Worm (Caenorhabditis elegans) whole organism, L1 larva: ENCODE results near the gene F42F12.11.

Source experiments
- C04F5.9 ChIP-seq: sonication (generic microtip); optimal IDR thresholded peaks from 2 replicates; lab custom pipeline; 2016; ENCODE audit warnings: missing genetic modification characterization, missing compliant biosample characterization
- C34B4.2 ChIP-seq: sonication (generic microtip); optimal IDR thresholded peaks from 2 replicates; lab custom pipeline; 2017; ENCODE audit warnings: mild to moderate bottlenecking, missing genetic modification characterization, missing compliant biosample characterization
- F16B12.6 ChIP-seq: fragments of 150-350 bp; optimal IDR thresholded peaks from 2 replicates; lab custom pipeline; 2014; ENCODE audit warnings: missing biosample characterization, missing genetic modification characterization
- Y116A8C.19 ChIP-seq: sonication (generic microtip); optimal IDR thresholded peaks from 2 replicates; lab custom pipeline; 2016; ENCODE audit warnings: missing compliant biosample characterization, missing genetic modification characterization, borderline replicate concordance
- aha-1 ChIP-seq: fragments of 150-350 bp; optimal IDR thresholded peaks from 2 replicates; lab custom pipeline; 2014; ENCODE audit warnings: missing biosample characterization, missing genetic modification characterization
- aly-2 ChIP-seq: fragments of 150-350 bp; optimal IDR thresholded peaks from 2 replicates; lab custom pipeline; 2014; ENCODE audit warnings: missing biosample characterization, missing genetic modification characterization
- ces-1 ChIP-seq: fragments of 150-350 bp; optimal IDR thresholded peaks from 2 replicates; lab custom pipeline; 2014; ENCODE audit warnings: missing biosample characterization, missing genetic modification reagents, missing genetic modification characterization
- efl-1 ChIP-seq, 4 experiments: fragments of 150-350 bp; optimal IDR thresholded peaks in 3 of 4; peaks in 1 of 4; 1 replicate in 1 of 4; 2 replicates in 3 of 4; lab custom pipeline; 2014; ENCODE audit warnings: missing biosample characterization in 2 of 4, missing genetic modification characterization in 2 of 4, missing genetic modification reagents in 2 of 4
- ets-5 ChIP-seq: fragments of 200-800 bp; sonication (Bioruptor generic); IDR thresholded peaks from 2 replicates; pipeline ENCODE4 v1.3.6; 2022; ENCODE audit warnings: missing genetic modification characterization, missing compliant biosample characterization
- fkh-10 ChIP-seq: sonication (generic microtip); optimal IDR thresholded peaks from 2 replicates; lab custom pipeline; 2017; ENCODE audit warnings: missing biosample characterization, missing genetic modification reagents, missing genetic modification characterization
- fkh-4 ChIP-seq: sonication (generic microtip); optimal IDR thresholded peaks from 2 replicates; lab custom pipeline; 2016; ENCODE audit warnings: missing compliant biosample characterization, missing genetic modification characterization, borderline replicate concordance
- fkh-8 ChIP-seq: sonication (generic microtip); optimal IDR thresholded peaks from 2 replicates; lab custom pipeline; 2016; ENCODE audit warnings: mild to moderate bottlenecking, missing genetic modification characterization, missing compliant biosample characterization
- irx-1 ChIP-seq: sonication (generic microtip); optimal IDR thresholded peaks from 2 replicates; lab custom pipeline; 2016; ENCODE audit warnings: missing genetic modification characterization, missing compliant biosample characterization
- jun-1 ChIP-seq: fragments of 150-350 bp; optimal IDR thresholded peaks from 2 replicates; lab custom pipeline; 2014; ENCODE audit warnings: missing biosample characterization, missing genetic modification reagents, missing genetic modification characterization
- lin-14 ChIP-seq: fragments of 200-800 bp; sonication (Bioruptor generic); optimal IDR thresholded peaks from 2 replicates; lab custom pipeline; 2018; ENCODE audit warnings: mild to moderate bottlenecking, missing genetic modification characterization, moderate library complexity, missing compliant biosample characterization
- mdl-1 ChIP-seq, 2 experiments: fragments of 150-350 bp; optimal IDR thresholded peaks; 2 replicates each; lab custom pipeline; 2014 to 2017; ENCODE audit warnings: missing biosample characterization in 2 of 2, missing genetic modification characterization in 2 of 2, inconsistent platforms in 1 of 2
- nhr-11 ChIP-seq: fragments of 150-350 bp; optimal IDR thresholded peaks from 2 replicates; lab custom pipeline; 2014; ENCODE audit warnings: missing biosample characterization, missing genetic modification characterization
- nhr-12 ChIP-seq: sonication (generic microtip); optimal IDR thresholded peaks from 2 replicates; lab custom pipeline; 2017; ENCODE audit warnings: missing biosample characterization, missing genetic modification characterization
- nhr-20 ChIP-seq: sonication (generic microtip); optimal IDR thresholded peaks from 2 replicates; lab custom pipeline; 2016; ENCODE audit warnings: mild to moderate bottlenecking, missing genetic modification characterization, missing compliant biosample characterization
- nhr-28 ChIP-seq: fragments of 150-350 bp; optimal IDR thresholded peaks from 2 replicates; lab custom pipeline; 2014; ENCODE audit warnings: missing biosample characterization, missing genetic modification characterization
- nhr-47 ChIP-seq: sonication (generic microtip); optimal IDR thresholded peaks from 2 replicates; lab custom pipeline; 2016; ENCODE audit warnings: mild to moderate bottlenecking, missing genetic modification characterization, moderate library complexity, missing compliant biosample characterization
- nhr-76 ChIP-seq: sonication (generic microtip); optimal IDR thresholded peaks from 2 replicates; lab custom pipeline; 2017; ENCODE audit warnings: missing biosample characterization, missing genetic modification characterization
- nhr-77 ChIP-seq: fragments of 150-350 bp; optimal IDR thresholded peaks from 2 replicates; lab custom pipeline; 2014; ENCODE audit warnings: missing biosample characterization, missing genetic modification characterization
- nhr-84 ChIP-seq: sonication (generic microtip); optimal IDR thresholded peaks from 2 replicates; lab custom pipeline; 2017; ENCODE audit warnings: missing biosample characterization, missing genetic modification characterization
- nhr-85 ChIP-seq: sonication (generic microtip); peaks from one replicate; lab custom pipeline; 2016; ENCODE audit warnings: missing genetic modification characterization, inconsistent platforms, missing compliant biosample characterization
- pag-3 ChIP-seq: sonication (generic microtip); optimal IDR thresholded peaks from 2 replicates; lab custom pipeline; 2017; ENCODE audit warnings: missing genetic modification characterization, mild to moderate bottlenecking, missing compliant biosample characterization, antibody characterized with exemption, borderline replicate concordance; ENCODE audit not compliant: insufficient read depth
- pax-3 ChIP-seq: fragments of 200-800 bp; sonication (Bioruptor generic); optimal IDR thresholded peaks from 2 replicates; lab custom pipeline; 2018; ENCODE audit warnings: mild to moderate bottlenecking, missing genetic modification characterization, moderate library complexity, missing compliant biosample characterization
- rnt-1 ChIP-seq: sonication (generic microtip); optimal IDR thresholded peaks from 2 replicates; lab custom pipeline; 2016; ENCODE audit warnings: mild to moderate bottlenecking, missing genetic modification characterization, moderate library complexity, missing compliant biosample characterization
- snpc-4 ChIP-seq: fragments of 150-350 bp; optimal IDR thresholded peaks from 2 replicates; lab custom pipeline; 2014; ENCODE audit warnings: missing biosample characterization, missing genetic modification characterization
- snu-23 ChIP-seq: sonication (generic microtip); optimal IDR thresholded peaks from 2 replicates; lab custom pipeline; 2016; ENCODE audit warnings: missing genetic modification characterization, missing compliant biosample characterization
- swsn-7 ChIP-seq: sonication (generic microtip); optimal IDR thresholded peaks from 2 replicates; lab custom pipeline; 2016; ENCODE audit warnings: missing genetic modification characterization, missing compliant biosample characterization
- unc-130 ChIP-seq: fragments of 150-350 bp; optimal IDR thresholded peaks from 2 replicates; lab custom pipeline; 2017; ENCODE audit warnings: missing biosample characterization, missing genetic modification characterization, inconsistent platforms
- unc-62 ChIP-seq: fragments of 150-350 bp; optimal IDR thresholded peaks from 2 replicates; lab custom pipeline; 2014; ENCODE audit warnings: missing biosample characterization, missing genetic modification reagents, missing genetic modification characterization
- zag-1 ChIP-seq: fragments of 150-350 bp; optimal IDR thresholded peaks from 2 replicates; lab custom pipeline; 2014; ENCODE audit warnings: missing biosample characterization, missing genetic modification characterization

Gene F42F12.11

ce11 chrX:12347822-12348221, 993 bp downstream of the F42F12.11 start (continued):
- TF ChIP-seq fkh-10 (GFP tag; lab: Kevin White, UChicago), result no peak
- TF ChIP-seq rnt-1 (tag; lab: Kevin White, UChicago), result peak; percentile 65
- TF ChIP-seq nhr-12 (tag; lab: Kevin White, UChicago), result no peak
- peak; percentile 72 for TF ChIP-seq snu-23 (GFP tag; lab: Kevin White, UChicago)
- peak in 1 of 2 experiments; percentile 8 for TF ChIP-seq mdl-1 (tag; optimal IDR thresholded peaks at IDR 0.05; lab: Kevin White, UChicago)
- TF ChIP-seq fkh-4 (tag; lab: Kevin White, UChicago), result no peak
- TF ChIP-seq ces-1 (GFP tag; lab: Kevin White, UChicago), result no peak
- TF ChIP-seq nhr-85 (tag; lab: Kevin White, UChicago), result peak; percentile 80
- TF ChIP-seq swsn-7 (tag; lab: Kevin White, UChicago), result peak; percentile 22
- TF ChIP-seq nhr-28 (tag; lab: Kevin White, UChicago), result no peak
- no peak for TF ChIP-seq aha-1
- TF ChIP-seq jun-1 (tag; lab: Kevin White, UChicago), result no peak
- TF ChIP-seq fkh-8 (tag; lab: Kevin White, UChicago), result no peak
- TF ChIP-seq nhr-76 (tag; lab: Kevin White, UChicago), result no peak
- TF ChIP-seq snpc-4, result no peak
- peak; percentile 57 for TF ChIP-seq nhr-20 (tag; lab: Kevin White, UChicago)
- TF ChIP-seq C34B4.2 (tag; lab: Kevin White, UChicago), result no peak
- TF ChIP-seq unc-130 (tag; lab: Kevin White, UChicago), result no peak
- TF ChIP-seq irx-1 (tag; lab: Kevin White, UChicago), result no peak
- TF ChIP-seq unc-62 (GFP tag; lab: Kevin White, UChicago), result no peak

ce11 chrX:12348329-12348728, 1.5 kb downstream of the F42F12.11 start, which contains the start of gene F42F12.14:
Gene F42F12.14, plus strand, starts transcription at chrX:12348629.
- TF ChIP-seq F16B12.6 (tag; lab: Kevin White, UChicago) (no peak), zag-1 (no peak), pax-3 (tag; lab: Kevin White, UChicago) (no peak), aly-2 (tag; lab: Kevin White, UChicago) (no peak), pag-3 (tag; lab: Kevin White, UChicago) (no peak), nhr-47 (no peak), C04F5.9 (tag; lab: Kevin White, UChicago) (no peak)

ce11 chrX:12350207-12350606, 3.4 kb downstream of the F42F12.11 start, which contains the start of gene F42F12.3:
Gene F42F12.3, plus strand, starts transcription at chrX:12350578.
- TF ChIP-seq lin-14 (peak; percentile 28), efl-1 (optimal IDR thresholded peaks at IDR 0.05; lab: Kevin White, UChicago) (no peak), efl-1 (GFP tag; optimal IDR thresholded peaks at IDR 0.05 in 1 of 2; lab: Kevin White, UChicago) (no peak), snu-23 (GFP tag; lab: Kevin White, UChicago) (no peak)

ce11 chrX:12352872-12353271, 6.0 kb downstream of the F42F12.11 start, which contains the start of gene F42F12.4:
Gene F42F12.4, minus strand, starts transcription at chrX:12352947.
- TF ChIP-seq nhr-85 (tag; lab: Kevin White, UChicago) (peak; percentile 51), F16B12.6 (tag; lab: Kevin White, UChicago) (no peak)

ce11 chrX:12356581-12356980, 9.8 kb downstream of the F42F12.11 start, which contains the start of gene nspc-12:
Gene nspc-12, minus strand, starts transcription at chrX:12356681.
- no peak for TF ChIP-seq ets-5 (GFP tag; lab: Robert Waterston, UW)
- no peak for TF ChIP-seq pax-3 (tag; lab: Kevin White, UChicago)
- TF ChIP-seq C34B4.2 (tag; lab: Kevin White, UChicago), result no peak
- no peak for TF ChIP-seq nhr-77 (tag; lab: Kevin White, UChicago)
- TF ChIP-seq nhr-11 (tag; lab: Kevin White, UChicago), result no peak
- TF ChIP-seq nhr-84 (tag; lab: Kevin White, UChicago), result no peak
- TF ChIP-seq fkh-8 (tag; lab: Kevin White, UChicago), result no peak
- TF ChIP-seq nhr-85 (tag; lab: Kevin White, UChicago), result no peak
- TF ChIP-seq Y116A8C.19, result no peak
- TF ChIP-seq, all 84 proteins: peak for 0
